Fruit fly (Drosophila melanogaster): ENCODE data around the gene fw.
A peak's percentile ranks its signal among the peaks of the same experiment; 100 is the strongest.

Gene fw

DNA sequence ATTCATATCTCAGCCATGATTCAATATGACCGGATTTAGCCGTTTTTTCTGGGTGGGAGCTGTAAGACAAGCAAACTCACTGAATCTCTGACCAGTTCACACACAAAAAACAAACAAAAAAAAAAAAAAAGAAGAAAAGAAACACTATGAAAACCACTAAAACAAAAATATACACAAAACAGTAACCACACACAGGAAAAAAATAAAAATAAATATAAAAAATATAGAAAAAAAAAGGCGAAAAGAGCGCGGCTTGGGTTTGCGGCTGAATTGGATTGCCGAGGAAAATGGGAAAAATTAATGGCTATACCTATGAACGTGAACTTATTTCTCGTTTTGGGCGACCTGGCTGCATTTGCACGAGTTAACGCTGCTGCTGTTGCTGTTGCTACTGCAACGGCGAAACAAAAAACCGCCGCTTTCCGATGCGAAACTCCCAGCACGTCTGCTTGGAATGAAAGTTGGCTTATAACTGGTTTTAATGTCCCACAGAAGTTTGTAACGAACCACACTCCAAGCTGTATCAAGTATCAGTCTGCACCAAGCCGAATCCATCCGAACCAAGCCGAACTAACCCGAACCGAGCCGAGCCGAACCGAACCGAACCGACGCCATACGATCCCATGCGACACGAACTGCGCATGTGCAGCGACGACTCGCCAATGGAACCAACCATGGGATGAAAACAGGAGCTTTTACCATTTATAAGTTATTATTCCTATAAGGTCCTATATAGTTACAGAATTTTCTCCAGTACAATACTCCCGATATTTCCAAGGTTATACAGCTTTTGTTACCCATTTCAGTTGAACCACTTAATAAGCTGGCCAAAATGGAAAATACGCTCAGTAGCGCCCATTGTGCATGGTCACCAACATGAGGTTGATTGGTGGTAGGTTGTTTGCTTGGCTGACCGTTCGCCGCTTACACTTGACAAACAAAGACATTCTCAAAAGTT lies at the start of gene fw (continued):
- TF ChIP-seq Hr4 (GFP tag; optimal IDR thresholded peaks at IDR 0.05), result peak; percentile 87
- TF ChIP-seq CG6808 (GFP tag; optimal IDR thresholded peaks at IDR 0.05), result no peak
- peak; percentile 82 for TF ChIP-seq pdm3 (GFP tag; optimal IDR thresholded peaks at IDR 0.05)
- peak; percentile 82 for TF ChIP-seq esn (GFP tag; optimal IDR thresholded peaks at IDR 0.05)
- peak; percentile 70 for TF ChIP-seq achi (GFP tag; optimal IDR thresholded peaks at IDR 0.05)
- no peak for TF ChIP-seq CG6854 (GFP tag; optimal IDR thresholded peaks at IDR 0.05)
- peak; percentile 84 for TF ChIP-seq Met (GFP tag; optimal IDR thresholded peaks at IDR 0.05)
- peak; percentile 84 for TF ChIP-seq CG8119 (GFP tag; IDR thresholded peaks at IDR 0.05)
- TF ChIP-seq fd59A (GFP tag; optimal IDR thresholded peaks at IDR 0.05), result no peak
- peak; percentile 83 for TF ChIP-seq Sox102F (GFP tag; optimal IDR thresholded peaks at IDR 0.05)

DNA sequence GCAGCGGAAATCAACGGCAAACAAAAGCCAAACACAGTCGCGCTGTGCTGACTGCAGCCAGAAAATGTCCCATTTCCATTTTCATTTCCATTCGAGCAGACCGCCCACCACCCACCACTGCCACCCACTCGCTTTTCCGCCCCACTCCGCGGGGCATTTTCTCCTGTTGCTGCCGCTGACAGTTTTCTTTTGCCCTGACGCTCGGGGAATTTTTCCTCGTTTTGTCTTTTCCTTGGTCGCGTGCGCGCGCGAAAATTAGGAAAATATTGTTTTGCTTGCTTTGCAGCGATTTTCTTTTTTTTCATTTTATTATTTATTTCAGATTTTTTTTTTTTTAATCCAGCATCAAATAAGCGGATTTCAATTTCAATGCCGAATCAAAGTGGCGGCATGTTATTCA lies 46.6 kb upstream of the fw start:
- no peak for TF ChIP-seq Hr4 (GFP tag; optimal IDR thresholded peaks at IDR 0.05)
- no peak for TF ChIP-seq CG31627 (GFP tag; optimal IDR thresholded peaks at IDR 0.05)
- no peak for TF ChIP-seq Hr39 (GFP tag; optimal IDR thresholded peaks at IDR 0.05)
- no peak for TF ChIP-seq dac (GFP tag; optimal IDR thresholded peaks at IDR 0.05)
- TF ChIP-seq CG3919 (GFP tag; optimal IDR thresholded peaks at IDR 0.05), result no peak
- TF ChIP-seq eg (GFP tag; IDR thresholded peaks at IDR 0.05), result no peak
- TF ChIP-seq topi (GFP tag; optimal IDR thresholded peaks at IDR 0.05), result no peak
- no peak for TF ChIP-seq CG10631 (GFP tag; optimal IDR thresholded peaks at IDR 0.05)
- no peak for TF ChIP-seq Gug (GFP tag; IDR thresholded peaks at IDR 0.05)
- no peak for TF ChIP-seq fd59A (GFP tag; optimal IDR thresholded peaks at IDR 0.05)
- TF ChIP-seq CG8119 (GFP tag; IDR thresholded peaks at IDR 0.05), result no peak
- no peak for TF ChIP-seq Ets21C (GFP tag; optimal IDR thresholded peaks at IDR 0.05)
- TF ChIP-seq Eip93F (GFP tag; optimal IDR thresholded peaks at IDR 0.05), result no peak
- TF ChIP-seq svp (GFP tag), result no peak
- TF ChIP-seq salr (GFP tag; optimal IDR thresholded peaks at IDR 0.05), result no peak
- no peak for TF ChIP-seq CG4318 (GFP tag; optimal IDR thresholded peaks at IDR 0.05)
- TF ChIP-seq OdsH (GFP tag; optimal IDR thresholded peaks at IDR 0.05), result no peak

DNA sequence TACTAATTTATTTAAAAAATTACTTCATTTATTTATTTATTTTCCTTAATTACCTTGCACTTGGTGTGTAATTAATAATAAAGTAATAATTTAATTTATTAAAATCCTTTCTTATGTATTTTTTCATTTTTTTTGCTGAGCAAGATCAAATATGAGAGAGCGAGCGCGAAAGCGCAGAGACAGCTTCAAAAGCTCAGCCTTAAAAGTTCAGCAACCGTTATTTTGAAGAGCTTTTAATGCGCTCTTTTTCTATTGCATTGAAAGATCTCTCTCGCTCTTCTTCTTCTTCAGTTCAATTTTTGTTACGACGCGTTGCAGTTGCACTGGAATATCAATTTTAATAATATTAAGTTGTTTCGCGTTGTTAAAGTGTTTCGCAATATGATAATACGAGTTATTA lies 39.7 kb upstream of the fw start, which contains the start of gene Ten-a:
Gene Ten-a (plus strand): TSS at position 301 of the 400 bp plus-strand sequence.
- TF ChIP-seq ss (GFP tag; optimal IDR thresholded peaks at IDR 0.05), result no peak
- TF ChIP-seq Sox14 (GFP tag; optimal IDR thresholded peaks at IDR 0.05), result no peak
- no peak for TF ChIP-seq salr (GFP tag; optimal IDR thresholded peaks at IDR 0.05)
- no peak for TF ChIP-seq CG6808 (GFP tag; optimal IDR thresholded peaks at IDR 0.05)
- TF ChIP-seq Hr39 (GFP tag; optimal IDR thresholded peaks at IDR 0.05), result no peak
- no peak for TF ChIP-seq cyc (GFP tag; optimal IDR thresholded peaks at IDR 0.05)
- no peak for TF ChIP-seq Eip78C (GFP tag)
- TF ChIP-seq Ets21C (GFP tag; optimal IDR thresholded peaks at IDR 0.05), result no peak
- no peak for TF ChIP-seq CG9139 (GFP tag; optimal IDR thresholded peaks at IDR 0.05)
- TF ChIP-seq Eip93F (GFP tag; optimal IDR thresholded peaks at IDR 0.05), result no peak
- TF ChIP-seq esn (GFP tag; optimal IDR thresholded peaks at IDR 0.05), result no peak
- no peak for TF ChIP-seq acj6 (GFP tag; optimal IDR thresholded peaks at IDR 0.05)
- TF ChIP-seq dac (GFP tag; optimal IDR thresholded peaks at IDR 0.05), result no peak
- no peak for TF ChIP-seq Blimp-1 (GFP tag; optimal IDR thresholded peaks at IDR 0.05)
- TF ChIP-seq CG8632 (GFP tag; optimal IDR thresholded peaks at IDR 0.05), result no peak
- TF ChIP-seq OdsH (GFP tag; optimal IDR thresholded peaks at IDR 0.05), result no peak
- no peak for TF ChIP-seq Eip75B (GFP tag; optimal IDR thresholded peaks at IDR 0.05)
- no peak for TF ChIP-seq CG16779 (tag; optimal IDR thresholded peaks at IDR 0.05)
- no peak for TF ChIP-seq svp (GFP tag)
- no peak for TF ChIP-seq dsx (GFP tag; optimal IDR thresholded peaks at IDR 0.05; ENCODE audit: poor library complexity, severe bottlenecking)

Data from whole organism, prepupa.